Worm (Caenorhabditis elegans) whole organism, early embryonic: Measurements from ENCODE around the gene cpb-1.

ENCODE experiments used
- B0310.2 ChIP-seq: sonication (generic microtip); optimal IDR thresholded peaks from 2 replicates; lab custom pipeline; 2016; ENCODE audit warnings: mild to moderate bottlenecking, missing genetic modification characterization, missing compliant biosample characterization
- aly-1 ChIP-seq: sonication (generic microtip); optimal IDR thresholded peaks from 2 replicates; lab custom pipeline; 2016; ENCODE audit warnings: missing genetic modification characterization, missing compliant biosample characterization
- ama-1 ChIP-seq: fragments of 150-350 bp; optimal IDR thresholded peaks from 2 replicates; lab custom pipeline; 2014
- ceh-13 ChIP-seq: fragments of 200-800 bp; sonication (Bioruptor generic); optimal IDR thresholded peaks from 2 replicates; lab custom pipeline; 2018; ENCODE audit warnings: mild to moderate bottlenecking, missing genetic modification characterization, missing compliant biosample characterization
- ceh-36 ChIP-seq: sonication (generic microtip); optimal IDR thresholded peaks from 2 replicates; lab custom pipeline; 2016; ENCODE audit warnings: missing genetic modification characterization, inconsistent platforms, missing compliant biosample characterization
- ets-7 ChIP-seq: sonication (generic microtip); optimal IDR thresholded peaks from 2 replicates; lab custom pipeline; 2016; ENCODE audit warnings: missing genotype, missing genetic modification characterization, missing compliant biosample characterization
- flt-1 ChIP-seq: fragments of 200-800 bp; sonication (Bioruptor generic); IDR thresholded peaks from 2 replicates; pipeline ENCODE4 v1.3.6; 2022; ENCODE audit warnings: missing genetic modification characterization, missing compliant biosample characterization
- hmbx-1 ChIP-seq: sonication (generic microtip); optimal IDR thresholded peaks from 2 replicates; lab custom pipeline; 2016; ENCODE audit warnings: mild to moderate bottlenecking, missing genetic modification characterization, missing compliant biosample characterization
- hnd-1 ChIP-seq: sonication (generic microtip); optimal IDR thresholded peaks from 2 replicates; lab custom pipeline; 2016; ENCODE audit warnings: missing genetic modification characterization, missing compliant biosample characterization
- tbx-37 ChIP-seq: fragments of 200-800 bp; sonication (Bioruptor generic); conservative IDR thresholded peaks from 2 replicates; pipeline ENCODE4 v1.3.6; 2022; ENCODE audit warnings: missing genetic modification reagents, missing genetic modification characterization, missing compliant biosample characterization
- tra-4 ChIP-seq: sonication (generic microtip); optimal IDR thresholded peaks from 2 replicates; lab custom pipeline; 2017; ENCODE audit warnings: missing genetic modification characterization, missing compliant biosample characterization

DNA sequence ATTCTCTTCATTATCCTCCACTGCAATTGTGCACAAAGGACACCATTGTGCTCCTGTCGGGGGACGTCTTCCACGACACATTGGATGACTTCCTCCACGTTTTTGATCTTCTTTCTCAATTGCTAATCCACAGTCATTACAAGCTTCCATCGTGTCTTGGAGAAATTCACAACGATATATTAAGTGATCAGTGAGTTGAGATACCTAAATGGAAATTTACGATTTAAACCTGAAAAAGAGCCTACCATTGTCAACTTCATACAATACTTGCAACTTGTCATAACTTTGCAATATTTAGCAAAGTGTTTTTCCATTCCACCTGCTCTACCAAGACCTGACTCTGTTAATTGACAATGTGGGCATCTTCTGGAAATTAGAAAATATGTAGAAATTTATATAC is 5.8 kb downstream of the cpb-1 start:
- no peak for TF ChIP-seq ama-1
- TF ChIP-seq hmbx-1 (tag; lab: Kevin White, UChicago) = no peak
- TF ChIP-seq flt-1 = no peak
- no peak for TF ChIP-seq ceh-13 (GFP tag; lab: Kevin White, UChicago)
- no peak for TF ChIP-seq ceh-36 (tag; lab: Kevin White, UChicago)
- TF ChIP-seq aly-1 (tag; lab: Kevin White, UChicago) = no peak
- no peak for TF ChIP-seq tra-4 (tag; lab: Kevin White, UChicago)
- TF ChIP-seq hnd-1 (tag; lab: Kevin White, UChicago) = no peak
- no peak for TF ChIP-seq tbx-37
- TF ChIP-seq ets-7 (tag; lab: Kevin White, UChicago) = no peak
- no peak for TF ChIP-seq B0310.2
